Worm (Caenorhabditis elegans) whole organism, young adult: Measurements from ENCODE around the gene C44C10.10.

ENCODE experiments used
- C06A6.2 ChIP-seq: fragments of 200-800 bp; sonication (Bioruptor generic); conservative IDR thresholded peaks from 2 replicates; pipeline ENCODE4 v1.3.6; 2022; ENCODE audit warnings: missing genetic modification characterization, missing compliant biosample characterization
- C17E4.6 ChIP-seq: fragments of 200-800 bp; sonication (Bioruptor generic); IDR thresholded peaks from 2 replicates; pipeline ENCODE4 v1.3.6; 2022; ENCODE audit warnings: missing genetic modification reagents, missing genetic modification characterization, missing compliant biosample characterization
- ama-1 ChIP-seq, 3 experiments: fragments of 150-350 bp in 1 of 3; sonication (generic microtip) in 2 of 3; optimal IDR thresholded peaks; 2 replicates each; lab custom pipeline; 2014 to 2018; ENCODE audit warnings: missing biosample characterization in 2 of 3, missing genetic modification characterization in 2 of 3, missing genetic modification reagents in 2 of 3
- athp-1 ChIP-seq: sonication (generic microtip); optimal IDR thresholded peaks from 2 replicates; lab custom pipeline; 2017; ENCODE audit warnings: mild to moderate bottlenecking, missing genetic modification characterization, missing compliant biosample characterization
- ceh-40 ChIP-seq: fragments of 200-800 bp; sonication (Bioruptor generic); IDR thresholded peaks from 2 replicates; pipeline ENCODE4 v1.3.6; 2022; ENCODE audit warnings: missing genetic modification characterization, missing compliant biosample characterization
- dox-1 ChIP-seq: fragments of 200-800 bp; sonication (Bioruptor generic); IDR thresholded peaks from 2 replicates; pipeline ENCODE4 v1.3.6; 2022; ENCODE audit warnings: missing genetic modification reagents, missing genetic modification characterization, missing compliant biosample characterization
- hmg-20 ChIP-seq: fragments of 200-800 bp; sonication (Bioruptor generic); IDR thresholded peaks from 2 replicates; pipeline ENCODE4 v1.3.6; 2022; ENCODE audit warnings: missing genetic modification reagents, missing genetic modification characterization, missing compliant biosample characterization
- lin-35 ChIP-seq, 3 experiments: fragments of 150-350 bp in 2 of 3; sonication (generic microtip) in 1 of 3; optimal IDR thresholded peaks; 2 replicates each; lab custom pipeline; 2014 to 2018; ENCODE audit warnings: missing biosample characterization in 3 of 3, missing genetic modification characterization in 3 of 3, missing genetic modification reagents in 3 of 3
- mcd-1 ChIP-seq: fragments of 200-800 bp; sonication (Bioruptor generic); IDR thresholded peaks from 2 replicates; pipeline ENCODE4 v1.3.6; 2022; ENCODE audit warnings: missing genetic modification reagents, missing genetic modification characterization, missing compliant biosample characterization
- nhr-90 ChIP-seq: sonication (generic microtip); optimal IDR thresholded peaks from 2 replicates; lab custom pipeline; 2016; ENCODE audit warnings: missing genotype, mild to moderate bottlenecking, missing genetic modification characterization, missing compliant biosample characterization
- sea-2 ChIP-seq: fragments of 200-800 bp; sonication (Bioruptor generic); IDR thresholded peaks from 2 replicates; pipeline ENCODE4 v1.3.6; 2022; ENCODE audit warnings: missing genetic modification characterization, missing compliant biosample characterization
- tlf-1 ChIP-seq: fragments of 200-800 bp; sonication (Bioruptor generic); optimal IDR thresholded peaks from 2 replicates; lab custom pipeline; 2018; ENCODE audit warnings: mild to moderate bottlenecking, missing genetic modification characterization, missing compliant biosample characterization
- unc-62 ChIP-seq: fragments of 150-350 bp; optimal IDR thresholded peaks from 2 replicates; lab custom pipeline; 2014; ENCODE audit warnings: missing biosample characterization, missing genetic modification reagents, missing genetic modification characterization
- ztf-28 ChIP-seq: fragments of 200-800 bp; sonication (Bioruptor generic); IDR thresholded peaks from 2 replicates; pipeline ENCODE4 v1.3.6; 2022; ENCODE audit warnings: missing genetic modification reagents, missing genetic modification characterization, missing compliant biosample characterization

DNA sequence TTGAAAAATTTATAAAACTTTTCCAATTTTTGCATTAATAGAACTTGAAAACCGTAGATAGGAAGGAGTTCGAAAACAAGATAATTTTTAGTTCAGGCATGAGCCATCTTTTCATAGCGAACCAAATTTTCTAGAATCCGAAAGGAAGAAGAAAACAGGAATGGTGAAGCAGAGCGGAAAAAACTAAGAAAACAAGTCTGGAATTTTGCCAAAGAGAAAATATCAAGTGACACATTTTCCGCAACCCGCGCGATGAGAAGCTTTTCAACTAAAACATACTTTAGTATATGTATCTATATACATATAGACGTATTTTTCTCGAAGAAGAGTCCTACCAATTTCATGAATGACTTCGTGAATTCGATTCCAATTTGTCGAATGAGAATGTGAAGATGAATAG lies 48.6 kb upstream of the C44C10.10 start:
- no peak for TF ChIP-seq lin-35 (GFP tag; optimal IDR thresholded peaks at IDR 0.05; lab: Kevin White, UChicago)
- no peak for TF ChIP-seq athp-1 (tag; lab: Kevin White, UChicago)
- TF ChIP-seq tlf-1 (GFP tag; lab: Kevin White, UChicago): no peak
- TF ChIP-seq C17E4.6: no peak
- TF ChIP-seq ztf-28 (GFP tag; lab: Robert Waterston, UW): no peak
- TF ChIP-seq unc-62: no peak
- TF ChIP-seq mcd-1 (GFP tag; lab: Robert Waterston, UW): no peak
- TF ChIP-seq C06A6.2 (GFP tag; lab: Robert Waterston, UW): no peak
- no peak for TF ChIP-seq hmg-20 (GFP tag; lab: Robert Waterston, UW)
- no peak for TF ChIP-seq ama-1 (optimal IDR thresholded peaks at IDR 0.05; lab: Kevin White, UChicago)
- TF ChIP-seq ama-1 (GFP tag; optimal IDR thresholded peaks at IDR 0.05; lab: Kevin White, UChicago): no peak
- no peak for TF ChIP-seq nhr-90 (tag; lab: Kevin White, UChicago)
- no peak for TF ChIP-seq dox-1 (GFP tag; lab: Robert Waterston, UW)
- TF ChIP-seq ceh-40 (GFP tag; lab: Robert Waterston, UW): no peak
- no peak for TF ChIP-seq sea-2 (GFP tag; lab: Robert Waterston, UW)
